Worm (Caenorhabditis elegans) whole organism, young adult: ENCODE measurements around the gene K04E7.1.

Experiments
- B0261.1 ChIP-seq: sonication (generic microtip); optimal IDR thresholded peaks from 2 replicates; lab custom pipeline; 2016; ENCODE audit warnings: mild to moderate bottlenecking, missing genetic modification characterization, moderate library complexity, missing compliant biosample characterization
- C06A6.2 ChIP-seq: fragments of 200-800 bp; sonication (Bioruptor generic); conservative IDR thresholded peaks from 2 replicates; pipeline ENCODE4 v1.3.6; 2022; ENCODE audit warnings: missing genetic modification characterization, missing compliant biosample characterization
- F37B4.10 ChIP-seq: fragments of 200-800 bp; sonication (Bioruptor generic); IDR thresholded peaks from 2 replicates; pipeline ENCODE4 v1.3.6; 2022; ENCODE audit warnings: missing genetic modification characterization, missing compliant biosample characterization
- F52B5.7 ChIP-seq: sonication (generic microtip); optimal IDR thresholded peaks from 2 replicates; lab custom pipeline; 2016; ENCODE audit warnings: mild to moderate bottlenecking, missing genetic modification characterization, missing compliant biosample characterization
- F57A8.1 ChIP-seq: fragments of 200-800 bp; sonication (Bioruptor generic); optimal IDR thresholded peaks from 2 replicates; lab custom pipeline; 2018; ENCODE audit warnings: mild to moderate bottlenecking, missing genetic modification characterization, moderate library complexity, missing compliant biosample characterization
- K12H6.12 ChIP-seq: fragments of 200-800 bp; sonication (Bioruptor generic); optimal IDR thresholded peaks from 2 replicates; lab custom pipeline; 2018; ENCODE audit warnings: mild to moderate bottlenecking, missing genetic modification characterization, missing compliant biosample characterization
- T07F8.4 ChIP-seq: sonication (generic microtip); optimal IDR thresholded peaks from 2 replicates; lab custom pipeline; 2016; ENCODE audit warnings: mild to moderate bottlenecking, missing genetic modification characterization, moderate library complexity, missing compliant biosample characterization
- Y53G8AR.9 ChIP-seq: fragments of 200-800 bp; sonication (Bioruptor generic); conservative IDR thresholded peaks from 2 replicates; pipeline ENCODE4 v1.3.6; 2022; ENCODE audit warnings: missing genetic modification reagents, missing genetic modification characterization, missing compliant biosample characterization
- Y79H2A.3 ChIP-seq: fragments of 200-800 bp; sonication (Bioruptor generic); conservative IDR thresholded peaks from 2 replicates; pipeline ENCODE4 v1.3.6; 2022; ENCODE audit warnings: missing genetic modification reagents, missing genetic modification characterization, missing compliant biosample characterization
- ama-1 ChIP-seq, 3 experiments: fragments of 150-350 bp in 1 of 3; sonication (generic microtip) in 2 of 3; optimal IDR thresholded peaks; 2 replicates each; lab custom pipeline; 2014 to 2018; ENCODE audit warnings: missing biosample characterization in 2 of 3, missing genetic modification characterization in 2 of 3, missing genetic modification reagents in 2 of 3
- aptf-2 ChIP-seq: fragments of 200-800 bp; sonication (Bioruptor generic); conservative IDR thresholded peaks from 2 replicates; pipeline ENCODE4 v1.3.6; 2022; ENCODE audit warnings: missing genetic modification reagents, missing genetic modification characterization, missing compliant biosample characterization
- cebp-1 ChIP-seq, 2 experiments: fragments of 200-800 bp in 1 of 2; sonication (Bioruptor generic) in 1 of 2; sonication (generic microtip) in 1 of 2; IDR thresholded peaks in 1 of 2; optimal IDR thresholded peaks in 1 of 2; 2 replicates each; pipeline versions ENCODE4 v1.3.6 to Lab custom; 2017 to 2022; ENCODE audit warnings: missing compliant biosample characterization in 2 of 2, missing genetic modification characterization in 2 of 2, mild to moderate bottlenecking in 1 of 2, missing genetic modification reagents in 1 of 2, moderate library complexity in 1 of 2
- ceh-100 ChIP-seq: fragments of 200-800 bp; sonication (Bioruptor generic); IDR thresholded peaks from 2 replicates; pipeline ENCODE4 v1.3.6; 2022; ENCODE audit warnings: missing genetic modification reagents, missing genetic modification characterization, missing compliant biosample characterization
- ceh-40 ChIP-seq: fragments of 200-800 bp; sonication (Bioruptor generic); IDR thresholded peaks from 2 replicates; pipeline ENCODE4 v1.3.6; 2022; ENCODE audit warnings: missing genetic modification characterization, missing compliant biosample characterization
- chd-7 ChIP-seq: sonication (generic microtip); optimal IDR thresholded peaks from 2 replicates; lab custom pipeline; 2016; ENCODE audit warnings: mild to moderate bottlenecking, missing genetic modification characterization, moderate library complexity, missing compliant biosample characterization
- efl-1 ChIP-seq: fragments of 150-350 bp; optimal IDR thresholded peaks from 2 replicates; lab custom pipeline; 2014; ENCODE audit warnings: missing biosample characterization, missing genetic modification reagents, missing genetic modification characterization
- fkh-3 ChIP-seq: sonication (generic microtip); optimal IDR thresholded peaks from 2 replicates; lab custom pipeline; 2016; ENCODE audit warnings: mild to moderate bottlenecking, missing genetic modification characterization, missing compliant biosample characterization
- gei-17 ChIP-seq: fragments of 200-800 bp; sonication (Bioruptor generic); optimal IDR thresholded peaks from 2 replicates; lab custom pipeline; 2018; ENCODE audit warnings: mild to moderate bottlenecking, missing genetic modification characterization, missing compliant biosample characterization
- him-1 ChIP-seq: sonication (generic microtip); optimal IDR thresholded peaks from 2 replicates; lab custom pipeline; 2016; ENCODE audit warnings: missing genotype, missing genetic modification reagents, missing genetic modification characterization, missing compliant biosample characterization
- hlh-26 ChIP-seq: fragments of 200-800 bp; sonication (Bioruptor generic); conservative IDR thresholded peaks from 2 replicates; pipeline ENCODE4 v1.3.6; 2022; ENCODE audit warnings: missing genetic modification reagents, missing genetic modification characterization, missing compliant biosample characterization
- hmg-20 ChIP-seq: fragments of 200-800 bp; sonication (Bioruptor generic); IDR thresholded peaks from 2 replicates; pipeline ENCODE4 v1.3.6; 2022; ENCODE audit warnings: missing genetic modification reagents, missing genetic modification characterization, missing compliant biosample characterization
- let-526 ChIP-seq: fragments of 200-800 bp; sonication (Bioruptor generic); IDR thresholded peaks from 2 replicates; pipeline ENCODE4 v1.3.6; 2022; ENCODE audit warnings: missing genetic modification reagents, missing genetic modification characterization, missing compliant biosample characterization
- lin-40 ChIP-seq: sonication (generic microtip); optimal IDR thresholded peaks from 2 replicates; lab custom pipeline; 2016; ENCODE audit warnings: missing genetic modification characterization, mild to moderate bottlenecking, missing compliant biosample characterization, missing genotype, missing genetic modification reagents
- mel-28 ChIP-seq: sonication (generic microtip); optimal IDR thresholded peaks from 2 replicates; lab custom pipeline; 2016; ENCODE audit warnings: borderline replicate concordance, mild to moderate bottlenecking, missing genetic modification characterization, missing compliant biosample characterization
- mxl-1 ChIP-seq: sonication (generic microtip); optimal IDR thresholded peaks from 2 replicates; lab custom pipeline; 2016; ENCODE audit warnings: missing genetic modification characterization, missing compliant biosample characterization
- nhr-120 ChIP-seq: fragments of 200-800 bp; sonication (Bioruptor generic); IDR thresholded peaks from 2 replicates; pipeline ENCODE4 v1.3.6; 2022; ENCODE audit warnings: missing genetic modification characterization, missing compliant biosample characterization
- nhr-80 ChIP-seq: sonication (generic microtip); optimal IDR thresholded peaks from 2 replicates; lab custom pipeline; 2016; ENCODE audit warnings: missing genetic modification characterization, missing compliant biosample characterization
- rcor-1 ChIP-seq: fragments of 200-800 bp; sonication (Bioruptor generic); IDR thresholded peaks from 2 replicates; pipeline ENCODE4 v1.3.6; 2022; ENCODE audit warnings: missing genetic modification reagents, missing genetic modification characterization, missing compliant biosample characterization
- rpc-1 ChIP-seq, 2 experiments: fragments of 150-350 bp in 1 of 2; sonication (generic microtip) in 1 of 2; optimal IDR thresholded peaks; 2 replicates each; lab custom pipeline; 2014 to 2018; ENCODE audit warnings: missing biosample characterization in 1 of 2, missing genetic modification characterization in 1 of 2, missing genetic modification reagents in 1 of 2, missing genotype in 1 of 2
- snpc-3.4 ChIP-seq: sonication (generic microtip); optimal IDR thresholded peaks from 2 replicates; lab custom pipeline; 2017; ENCODE audit warnings: missing genetic modification characterization, mild to moderate bottlenecking, missing compliant biosample characterization, antibody characterized with exemption, moderate library complexity, missing genotype, missing genetic modification reagents
- somi-1 ChIP-seq: fragments of 200-800 bp; sonication (Bioruptor generic); optimal IDR thresholded peaks from 2 replicates; lab custom pipeline; 2018; ENCODE audit warnings: mild to moderate bottlenecking, missing genetic modification characterization, missing compliant biosample characterization
- tbp1 ChIP-seq: fragments of 200-800 bp; sonication (Bioruptor generic); optimal IDR thresholded peaks from 2 replicates; lab custom pipeline; 2018; ENCODE audit warnings: mild to moderate bottlenecking, missing genetic modification characterization, missing compliant biosample characterization
- zim-3 ChIP-seq: sonication (generic microtip); optimal IDR thresholded peaks from 2 replicates; lab custom pipeline; 2017; ENCODE audit warnings: mild to moderate bottlenecking, missing genetic modification characterization, moderate library complexity, missing compliant biosample characterization
- ztf-22 ChIP-seq: fragments of 200-800 bp; sonication (Bioruptor generic); optimal IDR thresholded peaks from 2 replicates; lab custom pipeline; 2018; ENCODE audit warnings: mild to moderate bottlenecking, missing genetic modification characterization, moderate library complexity, missing compliant biosample characterization

The K04E7.1 gene

ce11 chrX:6460123-6460522 lies 1.7 kb upstream of the K04E7.1 start:
- no peak for TF ChIP-seq snpc-3.4
- TF ChIP-seq nhr-80 (tag; lab: Kevin White, UChicago): peak; percentile 37
- no peak for TF ChIP-seq hlh-26 (GFP tag; lab: Robert Waterston, UW)
- no peak for TF ChIP-seq nhr-120

ce11 chrX:6462479-6462878 lies 650 bp downstream of the K04E7.1 start:
- no peak for TF ChIP-seq C06A6.2
- TF ChIP-seq somi-1 (GFP tag; lab: Kevin White, UChicago): no peak
- no peak for TF ChIP-seq efl-1 (GFP tag; lab: Kevin White, UChicago)
- no peak for TF ChIP-seq Y53G8AR.9
- TF ChIP-seq fkh-3: no peak
- no peak for TF ChIP-seq gei-17 (GFP tag; lab: Kevin White, UChicago)
- TF ChIP-seq snpc-3.4: no peak
- no peak for TF ChIP-seq lin-40 (tag; lab: Kevin White, UChicago)
- TF ChIP-seq F57A8.1 (GFP tag; lab: Kevin White, UChicago): no peak
- no peak for TF ChIP-seq K12H6.12
- no peak for TF ChIP-seq Y79H2A.3 (GFP tag; lab: Robert Waterston, UW)
- no peak for TF ChIP-seq ztf-22 (GFP tag; lab: Kevin White, UChicago)

DNA sequence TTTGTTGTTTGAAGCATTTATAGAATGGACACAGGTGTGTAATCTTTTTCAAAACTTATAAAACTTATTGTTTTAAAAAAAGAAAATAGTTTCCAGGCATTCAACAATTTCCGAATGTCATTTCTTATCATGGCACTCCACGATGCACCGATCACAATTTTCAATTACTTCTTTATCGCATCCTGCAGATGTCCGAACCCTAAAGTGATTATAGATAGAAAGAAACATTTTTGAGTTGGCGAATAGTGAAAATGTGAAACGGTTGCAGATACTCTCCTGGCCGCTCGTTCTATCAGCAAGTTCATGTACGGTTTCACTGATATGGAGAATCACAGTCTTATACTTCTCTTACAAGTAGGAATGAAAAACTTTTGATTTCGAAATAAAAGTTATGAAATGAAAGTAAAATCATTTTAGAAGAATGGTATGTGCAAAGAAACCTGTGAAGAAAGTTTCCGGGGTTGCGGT lies 1.2 kb downstream of the K04E7.1 start, which contains the start of gene C15B12.2:
TSS of gene C15B12.2 (plus strand) at position 418 of the 468 bp plus-strand sequence.
- peak; percentile 78 for TF ChIP-seq nhr-80 (tag; lab: Kevin White, UChicago)
- no peak for TF ChIP-seq him-1
- TF ChIP-seq F37B4.10 (GFP tag; lab: Robert Waterston, UW): no peak
- TF ChIP-seq ceh-100: no peak

DNA sequence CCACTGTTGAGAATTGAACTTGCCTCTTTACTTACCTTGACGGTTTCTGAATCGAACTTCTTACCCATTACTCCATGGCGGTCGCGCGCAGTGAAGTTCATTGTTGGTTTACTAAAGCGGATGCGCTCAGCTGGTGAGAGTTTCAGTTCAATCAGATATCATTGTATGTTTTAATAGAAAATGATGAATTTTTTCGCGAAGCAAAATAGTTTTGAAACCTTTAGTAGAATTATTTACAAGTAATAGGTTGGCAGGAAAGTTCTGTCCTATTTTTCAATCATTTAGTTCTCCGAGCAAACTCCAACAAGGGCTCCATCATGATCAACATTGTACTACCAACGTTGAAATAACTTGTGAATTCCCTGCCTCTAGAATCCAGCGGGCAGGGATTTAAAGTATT lies 5.6 kb downstream of the K04E7.1 start, which contains the start of gene C15B12.3:
TSS of gene C15B12.3 (minus strand) at position 101 of the 400 bp plus-strand sequence.
- TF ChIP-seq rpc-1 (optimal IDR thresholded peaks at IDR 0.05; lab: Kevin White, UChicago) (no peak), rpc-1 (tag; optimal IDR thresholded peaks at IDR 0.05; lab: Kevin White, UChicago) (peak; percentile 57), tbp1 (GFP tag; lab: Kevin White, UChicago) (peak; percentile 38), snpc-3.4 (no peak), fkh-3 (no peak), B0261.1 (tag; lab: Kevin White, UChicago) (peak; percentile 6), mel-28 (no peak), T07F8.4 (tag; lab: Kevin White, UChicago) (no peak), chd-7 (tag; lab: Kevin White, UChicago) (no peak), ceh-40 (no peak)

DNA sequence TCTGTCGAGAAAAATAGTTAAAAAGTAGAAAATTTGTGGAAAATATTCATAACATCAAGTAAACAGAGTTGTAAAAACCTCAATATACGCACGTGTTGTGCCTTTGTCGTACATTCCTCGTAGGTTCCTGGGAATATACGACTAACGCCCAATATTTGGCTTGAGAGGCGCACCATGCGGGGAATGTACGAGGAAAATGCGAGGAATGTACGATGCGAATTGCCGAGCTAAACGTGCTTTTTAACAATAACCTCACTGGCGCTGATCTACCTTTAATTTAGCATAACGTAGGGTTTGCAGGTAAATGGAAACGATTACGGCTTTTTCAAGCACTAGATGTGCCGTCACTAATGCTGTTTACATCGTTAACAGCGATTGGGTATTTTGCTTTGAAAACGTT lies 6.7 kb downstream of the K04E7.1 start, which contains the start of gene C15B12.9:
TSS of gene C15B12.9 (plus strand) at position 301 of the 400 bp plus-strand sequence.
- TF ChIP-seq cebp-1 (GFP tag; IDR thresholded peaks at IDR 0.05; lab: Robert Waterston, UW): no peak
- no peak for TF ChIP-seq cebp-1 (tag; optimal IDR thresholded peaks at IDR 0.05; lab: Kevin White, UChicago)
- TF ChIP-seq hmg-20 (GFP tag; lab: Robert Waterston, UW): no peak
- TF ChIP-seq lin-40 (tag; lab: Kevin White, UChicago): no peak
- TF ChIP-seq ztf-22 (GFP tag; lab: Kevin White, UChicago): no peak
- no peak for TF ChIP-seq let-526 (GFP tag; lab: Robert Waterston, UW)
- TF ChIP-seq Y79H2A.3 (GFP tag; lab: Robert Waterston, UW): no peak
- no peak for TF ChIP-seq gei-17 (GFP tag; lab: Kevin White, UChicago)
- TF ChIP-seq mxl-1 (tag; lab: Kevin White, UChicago): no peak
- TF ChIP-seq F52B5.7 (tag; lab: Kevin White, UChicago): no peak
- no peak for TF ChIP-seq aptf-2
- no peak for TF ChIP-seq rcor-1 (GFP tag; lab: Robert Waterston, UW)
- no peak for TF ChIP-seq zim-3 (tag; lab: Kevin White, UChicago)
- no peak for TF ChIP-seq ama-1 (optimal IDR thresholded peaks at IDR 0.05; lab: Kevin White, UChicago)
- no peak for TF ChIP-seq ama-1 (GFP tag; optimal IDR thresholded peaks at IDR 0.05; lab: Kevin White, UChicago)
